Worm (Caenorhabditis elegans) whole organism, young adult: ENCODE data around the gene srt-63.

Experiments used
- B0019.2 ChIP-seq: fragments of 200-800 bp; sonication (Bioruptor generic); conservative IDR thresholded peaks from 2 replicates; pipeline ENCODE4 v1.3.6; 2022; ENCODE audit warnings: missing genetic modification reagents, missing genetic modification characterization, missing compliant biosample characterization
- C06A6.2 ChIP-seq: fragments of 200-800 bp; sonication (Bioruptor generic); conservative IDR thresholded peaks from 2 replicates; pipeline ENCODE4 v1.3.6; 2022; ENCODE audit warnings: missing genetic modification characterization, missing compliant biosample characterization
- D2030.7 ChIP-seq: fragments of 200-800 bp; sonication (Bioruptor generic); IDR thresholded peaks from 2 replicates; pipeline ENCODE4 v1.3.6; 2022; ENCODE audit warnings: missing genetic modification reagents, missing genetic modification characterization, missing compliant biosample characterization
- F33H1.4 ChIP-seq: fragments of 200-800 bp; sonication (Bioruptor generic); IDR thresholded peaks from 2 replicates; pipeline ENCODE4 v1.3.6; 2022; ENCODE audit warnings: missing genetic modification reagents, missing genetic modification characterization, missing compliant biosample characterization
- F37B4.10 ChIP-seq: fragments of 200-800 bp; sonication (Bioruptor generic); IDR thresholded peaks from 2 replicates; pipeline ENCODE4 v1.3.6; 2022; ENCODE audit warnings: missing genetic modification characterization, missing compliant biosample characterization
- F57C9.4 ChIP-seq: sonication (generic microtip); optimal IDR thresholded peaks from 2 replicates; lab custom pipeline; 2017; ENCODE audit warnings: mild to moderate bottlenecking, missing genetic modification characterization, missing compliant biosample characterization
- T26A5.8 ChIP-seq: sonication (generic microtip); optimal IDR thresholded peaks from 2 replicates; lab custom pipeline; 2016; ENCODE audit warnings: missing genetic modification characterization, missing compliant biosample characterization
- Y53F4B.3 ChIP-seq: fragments of 200-800 bp; sonication (Bioruptor generic); IDR thresholded peaks from 2 replicates; pipeline ENCODE4 v1.3.6; 2022; ENCODE audit warnings: missing genetic modification reagents, missing genetic modification characterization, missing compliant biosample characterization
- Y79H2A.3 ChIP-seq: fragments of 200-800 bp; sonication (Bioruptor generic); conservative IDR thresholded peaks from 2 replicates; pipeline ENCODE4 v1.3.6; 2022; ENCODE audit warnings: missing genetic modification reagents, missing genetic modification characterization, missing compliant biosample characterization
- aptf-2 ChIP-seq: fragments of 200-800 bp; sonication (Bioruptor generic); conservative IDR thresholded peaks from 2 replicates; pipeline ENCODE4 v1.3.6; 2022; ENCODE audit warnings: missing genetic modification reagents, missing genetic modification characterization, missing compliant biosample characterization
- attf-6 ChIP-seq: fragments of 200-800 bp; sonication (Bioruptor generic); IDR thresholded peaks from 2 replicates; pipeline ENCODE4 v1.3.6; 2022; ENCODE audit warnings: missing genetic modification reagents, missing genetic modification characterization, missing compliant biosample characterization
- bed-1 ChIP-seq: fragments of 200-800 bp; sonication (Bioruptor generic); IDR thresholded peaks from 2 replicates; pipeline ENCODE4 v1.3.6; 2022; ENCODE audit warnings: missing genetic modification reagents, missing genetic modification characterization, missing compliant biosample characterization
- ccch-3 ChIP-seq: fragments of 200-800 bp; sonication (Bioruptor generic); optimal IDR thresholded peaks from 2 replicates; lab custom pipeline; 2018; ENCODE audit warnings: mild to moderate bottlenecking, missing genetic modification characterization, missing compliant biosample characterization
- cebp-2 ChIP-seq: fragments of 200-800 bp; sonication (Bioruptor generic); IDR thresholded peaks from 2 replicates; pipeline ENCODE4 v1.3.6; 2022; ENCODE audit warnings: missing genetic modification characterization, missing compliant biosample characterization
- ceh-58 ChIP-seq: fragments of 200-800 bp; sonication (Bioruptor generic); IDR thresholded peaks from 2 replicates; pipeline ENCODE4 v1.3.6; 2022; ENCODE audit warnings: missing genetic modification characterization, missing compliant biosample characterization
- dpl-1 ChIP-seq: fragments of 150-350 bp; optimal IDR thresholded peaks from 2 replicates; lab custom pipeline; 2014; ENCODE audit warnings: missing biosample characterization, missing genetic modification reagents, missing genetic modification characterization
- efl-1 ChIP-seq: fragments of 150-350 bp; optimal IDR thresholded peaks from 2 replicates; lab custom pipeline; 2014; ENCODE audit warnings: missing biosample characterization, missing genetic modification reagents, missing genetic modification characterization
- egl-44 ChIP-seq: fragments of 200-800 bp; sonication (Bioruptor generic); IDR thresholded peaks from 2 replicates; pipeline ENCODE4 v1.3.6; 2022; ENCODE audit warnings: missing genetic modification reagents, missing genetic modification characterization, missing compliant biosample characterization
- ets-4 ChIP-seq: fragments of 200-800 bp; sonication (Bioruptor generic); optimal IDR thresholded peaks from 2 replicates; lab custom pipeline; 2018; ENCODE audit warnings: mild to moderate bottlenecking, missing genetic modification characterization, missing compliant biosample characterization
- hmg-20 ChIP-seq: fragments of 200-800 bp; sonication (Bioruptor generic); IDR thresholded peaks from 2 replicates; pipeline ENCODE4 v1.3.6; 2022; ENCODE audit warnings: missing genetic modification reagents, missing genetic modification characterization, missing compliant biosample characterization
- hsf-1 ChIP-seq: fragments of 200-800 bp; sonication (Bioruptor generic); IDR thresholded peaks from 2 replicates; pipeline ENCODE4 v1.3.6; 2022; ENCODE audit warnings: missing genetic modification reagents, missing genetic modification characterization, missing compliant biosample characterization
- let-526 ChIP-seq: fragments of 200-800 bp; sonication (Bioruptor generic); IDR thresholded peaks from 2 replicates; pipeline ENCODE4 v1.3.6; 2022; ENCODE audit warnings: missing genetic modification reagents, missing genetic modification characterization, missing compliant biosample characterization
- lin-26 ChIP-seq: fragments of 200-800 bp; sonication (Bioruptor generic); IDR thresholded peaks from 2 replicates; pipeline ENCODE4 v1.3.6; 2022; ENCODE audit warnings: missing genetic modification reagents, missing genetic modification characterization, missing compliant biosample characterization
- lin-54 ChIP-seq: fragments of 200-800 bp; sonication (Bioruptor generic); optimal IDR thresholded peaks from 2 replicates; lab custom pipeline; 2018; ENCODE audit warnings: mild to moderate bottlenecking, missing genetic modification characterization, missing compliant biosample characterization
- lsl-1 ChIP-seq: fragments of 200-800 bp; sonication (Bioruptor generic); optimal IDR thresholded peaks from 2 replicates; lab custom pipeline; 2018; ENCODE audit warnings: mild to moderate bottlenecking, missing genetic modification characterization, moderate library complexity, missing compliant biosample characterization
- nfya-1 ChIP-seq: sonication (generic microtip); optimal IDR thresholded peaks from 2 replicates; lab custom pipeline; 2017; ENCODE audit warnings: antibody characterized with exemption, missing compliant biosample characterization, missing genetic modification characterization, borderline replicate concordance; ENCODE audit not compliant: insufficient read depth
- nhr-120 ChIP-seq: fragments of 200-800 bp; sonication (Bioruptor generic); IDR thresholded peaks from 2 replicates; pipeline ENCODE4 v1.3.6; 2022; ENCODE audit warnings: missing genetic modification characterization, missing compliant biosample characterization
- nhr-179 ChIP-seq: sonication (generic microtip); optimal IDR thresholded peaks from 2 replicates; lab custom pipeline; 2016; ENCODE audit warnings: mild to moderate bottlenecking, missing genetic modification characterization, missing compliant biosample characterization
- nhr-80 ChIP-seq: sonication (generic microtip); optimal IDR thresholded peaks from 2 replicates; lab custom pipeline; 2016; ENCODE audit warnings: missing genetic modification characterization, missing compliant biosample characterization
- rcor-1 ChIP-seq: fragments of 200-800 bp; sonication (Bioruptor generic); IDR thresholded peaks from 2 replicates; pipeline ENCODE4 v1.3.6; 2022; ENCODE audit warnings: missing genetic modification reagents, missing genetic modification characterization, missing compliant biosample characterization
- rpc-1 ChIP-seq, 2 experiments: fragments of 150-350 bp in 1 of 2; sonication (generic microtip) in 1 of 2; optimal IDR thresholded peaks; 2 replicates each; lab custom pipeline; 2014 to 2018; ENCODE audit warnings: missing biosample characterization in 1 of 2, missing genetic modification characterization in 1 of 2, missing genetic modification reagents in 1 of 2, missing genotype in 1 of 2
- tlf-1 ChIP-seq: fragments of 200-800 bp; sonication (Bioruptor generic); optimal IDR thresholded peaks from 2 replicates; lab custom pipeline; 2018; ENCODE audit warnings: mild to moderate bottlenecking, missing genetic modification characterization, missing compliant biosample characterization
- zim-3 ChIP-seq: sonication (generic microtip); optimal IDR thresholded peaks from 2 replicates; lab custom pipeline; 2017; ENCODE audit warnings: mild to moderate bottlenecking, missing genetic modification characterization, moderate library complexity, missing compliant biosample characterization
- ztf-18 ChIP-seq: sonication (generic microtip); optimal IDR thresholded peaks from 2 replicates; lab custom pipeline; 2016; ENCODE audit warnings: missing genotype, mild to moderate bottlenecking, missing genetic modification characterization, missing compliant biosample characterization
- ztf-26 ChIP-seq: sonication (generic microtip); optimal IDR thresholded peaks from 2 replicates; lab custom pipeline; 2017; ENCODE audit warnings: missing genetic modification characterization, missing compliant biosample characterization

The srt-63 gene

ce11 chrV:3267950-3268349 lies 12.0 kb upstream of the srt-63 start, which contains the start of gene T28A11.18:
TSS of gene T28A11.18 (minus strand) at chrV:3268050.
- TF ChIP-seq ztf-18 (tag; lab: Kevin White, UChicago), result no peak
- no peak for TF ChIP-seq rcor-1
- TF ChIP-seq rpc-1 (optimal IDR thresholded peaks at IDR 0.05; lab: Kevin White, UChicago), result no peak
- TF ChIP-seq rpc-1 (tag; optimal IDR thresholded peaks at IDR 0.05; lab: Kevin White, UChicago), result no peak
- no peak for TF ChIP-seq ztf-26 (tag; lab: Kevin White, UChicago)
- no peak for TF ChIP-seq Y53F4B.3 (GFP tag; lab: Robert Waterston, UW)
- no peak for TF ChIP-seq let-526 (GFP tag; lab: Robert Waterston, UW)
- TF ChIP-seq Y79H2A.3 (GFP tag; lab: Robert Waterston, UW), result no peak

ce11 chrV:3266189-3266588 lies 10.2 kb upstream of the srt-63 start, which contains the start of gene T28A11.17:
TSS of gene T28A11.17 (minus strand) at chrV:3266289.
- TF ChIP-seq hsf-1 (GFP tag; lab: Robert Waterston, UW) (no peak), nfya-1 (tag; lab: Kevin White, UChicago) (no peak), F57C9.4 (tag; lab: Kevin White, UChicago) (no peak), efl-1 (GFP tag; lab: Kevin White, UChicago) (no peak), egl-44 (GFP tag; lab: Robert Waterston, UW) (no peak), lin-54 (no peak), bed-1 (GFP tag; lab: Robert Waterston, UW) (no peak), cebp-2 (GFP tag; lab: Robert Waterston, UW) (no peak), attf-6 (no peak)

ce11 chrV:3260075-3260474 lies 4.1 kb upstream of the srt-63 start, which contains the start of gene srbc-5:
TSS of gene srbc-5 (plus strand) at chrV:3260375.
- TF ChIP-seq B0019.2 (GFP tag; lab: Robert Waterston, UW), result no peak
- no peak for TF ChIP-seq nhr-179 (tag; lab: Kevin White, UChicago)
- TF ChIP-seq ets-4 (GFP tag; lab: Kevin White, UChicago), result no peak
- no peak for TF ChIP-seq lin-26 (GFP tag; lab: Robert Waterston, UW)
- no peak for TF ChIP-seq F33H1.4 (GFP tag; lab: Robert Waterston, UW)
- TF ChIP-seq T26A5.8 (tag; lab: Kevin White, UChicago), result no peak
- TF ChIP-seq ztf-26 (tag; lab: Kevin White, UChicago), result no peak
- no peak for TF ChIP-seq nhr-120
- no peak for TF ChIP-seq C06A6.2
- TF ChIP-seq, all 124 proteins: peak for 0

- TF ChIP-seq zim-3 (no peak), D2030.7 (no peak), tlf-1 (GFP tag; lab: Kevin White, UChicago) (no peak), cebp-2 (GFP tag; lab: Robert Waterston, UW) (no peak), ceh-58 (GFP tag; lab: Robert Waterston, UW) (no peak), aptf-2 (GFP tag; lab: Robert Waterston, UW) (no peak), dpl-1 (no peak), let-526 (GFP tag; lab: Robert Waterston, UW) (no peak), F37B4.10 (GFP tag; lab: Robert Waterston, UW) (no peak), nhr-179 (tag; lab: Kevin White, UChicago) (no peak), lsl-1 (GFP tag; lab: Kevin White, UChicago) (no peak), nhr-120 (no peak), nhr-80 (tag; lab: Kevin White, UChicago) (no peak), hmg-20 (no peak), ccch-3 (no peak)
These were observed 3.2 kb upstream of the srt-63 start, which contains the start of gene T28A11.16 for ce11 chrV:3259168-3259622. TSS of gene T28A11.16 (minus strand) at chrV:3259218.
